In the genomic region with DNA sequence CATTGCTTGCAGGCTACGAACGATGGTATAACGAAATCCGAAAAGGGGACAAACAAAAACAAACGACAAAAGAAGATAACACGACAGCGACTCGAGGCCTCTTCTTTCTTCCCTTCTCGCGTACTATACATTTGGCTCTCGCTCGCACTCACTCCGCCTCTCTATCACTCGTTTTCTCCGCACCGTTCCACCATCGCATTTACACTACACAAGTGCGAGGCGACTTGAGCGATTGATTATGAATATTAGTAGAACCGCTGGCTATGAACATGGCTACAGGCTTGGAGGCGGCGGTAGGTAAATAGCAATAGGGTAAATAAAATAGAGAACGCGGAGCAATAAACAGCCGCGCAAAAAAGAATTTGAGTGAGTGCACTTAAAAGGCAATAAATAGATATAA, we compare ENCODE assay signal across 1 fruit fly cellular context.
TF ChIP-seq lines count a peak whose summit lies in the region.

No protein-coding gene starts in this region.

TF ChIP-seq in whole organism, embryonic, 481 proteins besides CTCF, POLR2A, EP300 and RAD21 (continued from another document and continues in another):
- TF ChIP-seq CG9437 (GFP tag; optimal IDR thresholded peaks at IDR 0.05; lab: Kevin White, UChicago) = no peak
- TF ChIP-seq CG7372 (GFP tag; IDR thresholded peaks at IDR 0.05; lab: Robert Waterston, UW) = no peak
- no peak for TF ChIP-seq CG13894 (tag; optimal IDR thresholded peaks at IDR 0.05; lab: Kevin White, UChicago)
- TF ChIP-seq Nf-YB (GFP tag; optimal IDR thresholded peaks at IDR 0.05; lab: Kevin White, UChicago) = no peak
- no peak for TF ChIP-seq phol (tag; optimal IDR thresholded peaks at IDR 0.05; lab: Kevin White, UChicago)
- TF ChIP-seq wek (GFP tag; optimal IDR thresholded peaks at IDR 0.05; lab: Kevin White, UChicago) = peak; percentile 71
- TF ChIP-seq CG17186 (GFP tag; optimal IDR thresholded peaks at IDR 0.05; lab: Kevin White, UChicago) = no peak
- TF ChIP-seq CG17328 (GFP tag; IDR thresholded peaks at IDR 0.05; lab: Robert Waterston, UW) = no peak
- TF ChIP-seq CG34422 (GFP tag; IDR thresholded peaks at IDR 0.05; lab: Robert Waterston, UW) = no peak
- TF ChIP-seq CG18262 (tag; optimal IDR thresholded peaks at IDR 0.05; lab: Kevin White, UChicago) = peak; percentile 15
- TF ChIP-seq stc (GFP tag; IDR thresholded peaks at IDR 0.05; lab: Robert Waterston, UW) = no peak
- no peak for TF ChIP-seq Dip2 (GFP tag; IDR thresholded peaks at IDR 0.05; lab: Robert Waterston, UW)
- TF ChIP-seq CG4360 (GFP tag; IDR thresholded peaks at IDR 0.05; lab: Robert Waterston, UW) = peak; percentile 58
- no peak for TF ChIP-seq dan (GFP tag; IDR thresholded peaks at IDR 0.05; lab: Robert Waterston, UW)
- TF ChIP-seq CG9932 (GFP tag; IDR thresholded peaks at IDR 0.05; lab: Robert Waterston, UW) = no peak
- peak; percentile 50 for TF ChIP-seq Hmr (GFP tag; optimal IDR thresholded peaks at IDR 0.05; lab: Kevin White, UChicago)
- TF ChIP-seq CG15479 (GFP tag; optimal IDR thresholded peaks at IDR 0.05; lab: Kevin White, UChicago) = peak; percentile 87
- peak; percentile 1 for TF ChIP-seq lilli (GFP tag; optimal IDR thresholded peaks at IDR 0.05; lab: Kevin White, UChicago)
- no peak for TF ChIP-seq inv (GFP tag; IDR thresholded peaks at IDR 0.05; lab: Robert Waterston, UW; ENCODE audit: partially characterized antibody)
- TF ChIP-seq CG13123 (GFP tag; optimal IDR thresholded peaks at IDR 0.05; lab: Kevin White, UChicago) = no peak
- TF ChIP-seq HLH3B (GFP tag; IDR thresholded peaks at IDR 0.05; lab: Robert Waterston, UW) = no peak
- 0 out of 3 replicates have a peak, but pooled peaks have one; percentile 29 for TF ChIP-seq Dbx (GFP tag; IDR thresholded peaks at IDR 0.05; lab: Robert Waterston, UW)
- no peak for TF ChIP-seq CG6854 (GFP tag; optimal IDR thresholded peaks at IDR 0.05; lab: Kevin White, UChicago)
- TF ChIP-seq CG4730 (GFP tag; IDR thresholded peaks at IDR 0.05; lab: Robert Waterston, UW) = no peak
- TF ChIP-seq seq (GFP tag; IDR thresholded peaks at IDR 0.05; lab: Robert Waterston, UW) = no peak
- TF ChIP-seq CG18476 (GFP tag; optimal IDR thresholded peaks at IDR 0.05; lab: Kevin White, UChicago) = no peak
- TF ChIP-seq hth (optimal IDR thresholded peaks at IDR 0.05; lab: Kevin White, UChicago) = no peak
- TF ChIP-seq CG17802 (tag; optimal IDR thresholded peaks at IDR 0.05; lab: Kevin White, UChicago) = no peak
- TF ChIP-seq h (optimal IDR thresholded peaks at IDR 0.05; lab: Kevin White, UChicago) = no peak
- no peak for TF ChIP-seq CG14050 (GFP tag; IDR thresholded peaks at IDR 0.05; lab: Robert Waterston, UW)
- TF ChIP-seq CG2889 (GFP tag; IDR thresholded peaks at IDR 0.05; lab: Robert Waterston, UW) = no peak
- TF ChIP-seq CG2875 (GFP tag; optimal IDR thresholded peaks at IDR 0.05; lab: Kevin White, UChicago) = peak; percentile 21
- TF ChIP-seq pita (GFP tag; optimal IDR thresholded peaks at IDR 0.05; lab: Kevin White, UChicago) = no peak
- no peak for TF ChIP-seq tup (GFP tag; optimal IDR thresholded peaks at IDR 0.05; lab: Kevin White, UChicago)
- TF ChIP-seq zfh1 (GFP tag; IDR thresholded peaks at IDR 0.05; lab: Robert Waterston, UW) = peak; percentile 32; the same call in 1 of the 3 replicates
- TF ChIP-seq CG16813 (GFP tag; IDR thresholded peaks at IDR 0.05; lab: Robert Waterston, UW; ENCODE audit: partially characterized antibody) = no peak
- TF ChIP-seq bab2 (GFP tag; optimal IDR thresholded peaks at IDR 0.05; lab: Kevin White, UChicago) = peak; percentile 59
- TF ChIP-seq onecut (GFP tag; IDR thresholded peaks at IDR 0.05; lab: Robert Waterston, UW) = peak; percentile 56; the same call in 1 of the 2 replicates
- TF ChIP-seq vnd (GFP tag; IDR thresholded peaks at IDR 0.05; lab: Robert Waterston, UW; ENCODE audit: partially characterized antibody) = no peak
- TF ChIP-seq ewg (GFP tag; optimal IDR thresholded peaks at IDR 0.05; lab: Kevin White, UChicago) = peak; percentile 5
- TF ChIP-seq ftz-f1 (GFP tag; optimal IDR thresholded peaks at IDR 0.05; lab: Kevin White, UChicago) = no peak
- no peak for TF ChIP-seq esg (GFP tag; conservative IDR thresholded peaks at IDR 0.05; lab: Robert Waterston, UW)
- TF ChIP-seq D (optimal IDR thresholded peaks at IDR 0.05; lab: Kevin White, UChicago) = no peak
- TF ChIP-seq D (GFP tag; optimal IDR thresholded peaks at IDR 0.05; lab: Kevin White, UChicago) = peak; percentile 11
- TF ChIP-seq CG17385 (GFP tag; optimal IDR thresholded peaks at IDR 0.05; lab: Kevin White, UChicago) = peak; percentile 53
- peak; percentile 15 for TF ChIP-seq Spps (tag; optimal IDR thresholded peaks at IDR 0.05; lab: Kevin White, UChicago)
- no peak for TF ChIP-seq CG10267 (tag; optimal IDR thresholded peaks at IDR 0.05; lab: Kevin White, UChicago)
- TF ChIP-seq dm (GFP tag; optimal IDR thresholded peaks at IDR 0.05; lab: Kevin White, UChicago) = no peak
- TF ChIP-seq eve (GFP tag; optimal IDR thresholded peaks at IDR 0.05; lab: Kevin White, UChicago) = no peak
- no peak for TF ChIP-seq CG11093 (GFP tag; IDR thresholded peaks at IDR 0.05; lab: Robert Waterston, UW)
- TF ChIP-seq CG6689 (GFP tag; IDR thresholded peaks at IDR 0.05; lab: Robert Waterston, UW) = no peak
- TF ChIP-seq eyg (GFP tag; optimal IDR thresholded peaks at IDR 0.05; lab: Kevin White, UChicago) = no peak
- TF ChIP-seq mam (GFP tag; optimal IDR thresholded peaks at IDR 0.05; lab: Kevin White, UChicago) = no peak
- TF ChIP-seq Oaz (GFP tag; IDR thresholded peaks at IDR 0.05; lab: Robert Waterston, UW) = no peak
- 0 out of 2 replicates have a peak, but pooled peaks have one; percentile 16 for TF ChIP-seq Xrp1 (GFP tag; IDR thresholded peaks at IDR 0.05; lab: Robert Waterston, UW)
- no peak for TF ChIP-seq CG2129 (GFP tag; IDR thresholded peaks at IDR 0.05; lab: Robert Waterston, UW; ENCODE audit: partially characterized antibody)
- peak; percentile 39 for TF ChIP-seq CG7987 (GFP tag; optimal IDR thresholded peaks at IDR 0.05; lab: Kevin White, UChicago)
- TF ChIP-seq run (tag; optimal IDR thresholded peaks at IDR 0.05; lab: Kevin White, UChicago) = no peak
- no peak for TF ChIP-seq CG8359 (GFP tag; optimal IDR thresholded peaks at IDR 0.05; lab: Kevin White, UChicago; ENCODE audit: borderline replicate concordance)
- peak; percentile 44 to 51 for TF ChIP-seq Trl (optimal IDR thresholded peaks at IDR 0.05; lab: Kevin White, UChicago)
- no peak for TF ChIP-seq Trl (GFP tag; optimal IDR thresholded peaks at IDR 0.05; lab: Kevin White, UChicago)
- no peak for TF ChIP-seq CG12155 (GFP tag; optimal IDR thresholded peaks at IDR 0.05; lab: Kevin White, UChicago)
- TF ChIP-seq CG1792 (GFP tag; optimal IDR thresholded peaks at IDR 0.05; lab: Kevin White, UChicago) = peak; percentile 38
- TF ChIP-seq CG18619 (GFP tag; optimal IDR thresholded peaks at IDR 0.05; lab: Kevin White, UChicago) = peak; percentile 13
- TF ChIP-seq CG1832 (GFP tag; optimal IDR thresholded peaks at IDR 0.05; lab: Kevin White, UChicago) = peak; percentile 76
- no peak for TF ChIP-seq CG11247 (GFP tag; IDR thresholded peaks at IDR 0.05; lab: Robert Waterston, UW)
- peak; percentile 21 for TF ChIP-seq gem (tag; optimal IDR thresholded peaks at IDR 0.05; lab: Kevin White, UChicago)
- no peak for TF ChIP-seq CG4424 (GFP tag; optimal IDR thresholded peaks at IDR 0.05; lab: Kevin White, UChicago)
- TF ChIP-seq CG13424 (tag; optimal IDR thresholded peaks at IDR 0.05; lab: Kevin White, UChicago) = peak; percentile 8
- TF ChIP-seq ssp (GFP tag; IDR thresholded peaks at IDR 0.05; lab: Robert Waterston, UW) = no peak
- TF ChIP-seq CG11398 (GFP tag; optimal IDR thresholded peaks at IDR 0.05; lab: Kevin White, UChicago) = peak; percentile 21
- no peak for TF ChIP-seq da (GFP tag; optimal IDR thresholded peaks at IDR 0.05; lab: Kevin White, UChicago)
- TF ChIP-seq Scr (GFP tag; IDR thresholded peaks at IDR 0.05; lab: Robert Waterston, UW; ENCODE audit: partially characterized antibody) = no peak
- TF ChIP-seq gfzf (GFP tag; optimal IDR thresholded peaks at IDR 0.05; lab: Kevin White, UChicago) = no peak
- TF ChIP-seq CG8924 (tag; optimal IDR thresholded peaks at IDR 0.05; lab: Kevin White, UChicago) = peak; percentile 55
- no peak for TF ChIP-seq CG6654 (GFP tag; optimal IDR thresholded peaks at IDR 0.05; lab: Kevin White, UChicago)
- no peak for TF ChIP-seq CG31224 (GFP tag; IDR thresholded peaks at IDR 0.05; lab: Robert Waterston, UW)
- no peak for TF ChIP-seq CG11504 (tag; optimal IDR thresholded peaks at IDR 0.05; lab: Kevin White, UChicago)
- TF ChIP-seq CG6254 (GFP tag; optimal IDR thresholded peaks at IDR 0.05; lab: Kevin White, UChicago) = no peak
- no peak for TF ChIP-seq CG15269 (tag; optimal IDR thresholded peaks at IDR 0.05; lab: Kevin White, UChicago)
- no peak for TF ChIP-seq Lpt (GFP tag; optimal IDR thresholded peaks at IDR 0.05; lab: Kevin White, UChicago)
- TF ChIP-seq cg (GFP tag; optimal IDR thresholded peaks at IDR 0.05; lab: Kevin White, UChicago) = peak; percentile 18
- TF ChIP-seq Optix (GFP tag; IDR thresholded peaks at IDR 0.05; lab: Robert Waterston, UW) = no peak
- no peak for TF ChIP-seq tio (GFP tag; optimal IDR thresholded peaks at IDR 0.05; lab: Kevin White, UChicago)
- no peak for TF ChIP-seq zf30C (GFP tag; optimal IDR thresholded peaks at IDR 0.05; lab: Kevin White, UChicago)
- TF ChIP-seq CG14965 (GFP tag; optimal IDR thresholded peaks at IDR 0.05; lab: Kevin White, UChicago; ENCODE audit: borderline replicate concordance) = no peak
- no peak for TF ChIP-seq Abd-B (GFP tag; optimal IDR thresholded peaks at IDR 0.05; lab: Kevin White, UChicago)
- TF ChIP-seq CG17829 (tag; optimal IDR thresholded peaks at IDR 0.05; lab: Kevin White, UChicago) = no peak
- TF ChIP-seq knrl (GFP tag; IDR thresholded peaks at IDR 0.05; lab: Robert Waterston, UW; ENCODE audit: partially characterized antibody) = no peak
- no peak for TF ChIP-seq usp (GFP tag; optimal IDR thresholded peaks at IDR 0.05; lab: Kevin White, UChicago)
- TF ChIP-seq dimm (GFP tag; IDR thresholded peaks at IDR 0.05; lab: Robert Waterston, UW) = no peak
- TF ChIP-seq pros (GFP tag; optimal IDR thresholded peaks at IDR 0.05; lab: Kevin White, UChicago) = peak; percentile 93
- no peak for TF ChIP-seq chn (GFP tag; optimal IDR thresholded peaks at IDR 0.05; lab: Kevin White, UChicago)
- TF ChIP-seq kah (GFP tag; optimal IDR thresholded peaks at IDR 0.05; lab: Kevin White, UChicago) = no peak
- TF ChIP-seq BtbVII (GFP tag; optimal IDR thresholded peaks at IDR 0.05; lab: Kevin White, UChicago) = peak; percentile 1
- no peak for TF ChIP-seq CG4328 (GFP tag; optimal IDR thresholded peaks at IDR 0.05; lab: Kevin White, UChicago)
- TF ChIP-seq Chrac-16 (GFP tag; optimal IDR thresholded peaks at IDR 0.05; lab: Kevin White, UChicago) = no peak
- TF ChIP-seq ara (GFP tag; IDR thresholded peaks at IDR 0.05; lab: Robert Waterston, UW) = no peak
- no peak for TF ChIP-seq nom (GFP tag; optimal IDR thresholded peaks at IDR 0.05; lab: Kevin White, UChicago)
- TF ChIP-seq Rx (GFP tag; IDR thresholded peaks at IDR 0.05; lab: Robert Waterston, UW) = no peak
- peak; percentile 28; the same call in 1 of the 2 replicates for TF ChIP-seq CG1024 (GFP tag; IDR thresholded peaks at IDR 0.05; lab: Robert Waterston, UW)
- TF ChIP-seq sug (tag; optimal IDR thresholded peaks at IDR 0.05; lab: Kevin White, UChicago) = no peak
- no peak for TF ChIP-seq prd (optimal IDR thresholded peaks at IDR 0.05; lab: Kevin White, UChicago)
- TF ChIP-seq prd (GFP tag; IDR thresholded peaks at IDR 0.05; lab: Robert Waterston, UW) = no peak
- TF ChIP-seq CG32767 (GFP tag; IDR thresholded peaks at IDR 0.05; lab: Robert Waterston, UW) = no peak
- no peak for TF ChIP-seq CG9609 (GFP tag; optimal IDR thresholded peaks at IDR 0.05; lab: Kevin White, UChicago)
- TF ChIP-seq CG12219 (GFP tag; optimal IDR thresholded peaks at IDR 0.05; lab: Kevin White, UChicago) = no peak
- no peak for TF ChIP-seq gro (GFP tag; optimal IDR thresholded peaks at IDR 0.05; lab: Kevin White, UChicago)
- TF ChIP-seq ems (GFP tag; optimal IDR thresholded peaks at IDR 0.05; lab: Kevin White, UChicago) = no peak
- no peak for TF ChIP-seq PHDP (tag; optimal IDR thresholded peaks at IDR 0.05; lab: Kevin White, UChicago)
- TF ChIP-seq Fer1 (GFP tag; optimal IDR thresholded peaks at IDR 0.05; lab: Kevin White, UChicago) = peak; percentile 29
- no peak for TF ChIP-seq Jarid2 (GFP tag; optimal IDR thresholded peaks at IDR 0.05; lab: Kevin White, UChicago)
- no peak for TF ChIP-seq pan (optimal IDR thresholded peaks at IDR 0.05; lab: Kevin White, UChicago)
- no peak for TF ChIP-seq pan (GFP tag; optimal IDR thresholded peaks at IDR 0.05 in 1 of 2, IDR thresholded peaks at IDR 0.05 in 1 of 2)
- peak; percentile 55 for TF ChIP-seq CG17568 (GFP tag; optimal IDR thresholded peaks at IDR 0.05; lab: Kevin White, UChicago)
- no peak for TF ChIP-seq Hey (tag; optimal IDR thresholded peaks at IDR 0.05; lab: Kevin White, UChicago)
- TF ChIP-seq corto (GFP tag; optimal IDR thresholded peaks at IDR 0.05; lab: Kevin White, UChicago) = no peak
- no peak for TF ChIP-seq sd (tag; optimal IDR thresholded peaks at IDR 0.05; lab: Kevin White, UChicago)
- no peak for TF ChIP-seq CG14710 (tag; optimal IDR thresholded peaks at IDR 0.05; lab: Kevin White, UChicago)
- peak; percentile 42 for TF ChIP-seq salm (tag; optimal IDR thresholded peaks at IDR 0.05; lab: Kevin White, UChicago)
- TF ChIP-seq mirr (GFP tag; optimal IDR thresholded peaks at IDR 0.05; lab: Kevin White, UChicago) = peak; percentile 34
- TF ChIP-seq ken (GFP tag; IDR thresholded peaks at IDR 0.05; lab: Robert Waterston, UW) = no peak
- peak; percentile 55 for TF ChIP-seq CG15601 (tag; optimal IDR thresholded peaks at IDR 0.05; lab: Kevin White, UChicago)
- TF ChIP-seq ATbp (GFP tag; optimal IDR thresholded peaks at IDR 0.05; lab: Kevin White, UChicago) = peak; percentile 76
- no peak for TF ChIP-seq CG31365 (tag; optimal IDR thresholded peaks at IDR 0.05; lab: Kevin White, UChicago)
- no peak for TF ChIP-seq ERR (GFP tag; optimal IDR thresholded peaks at IDR 0.05; lab: Kevin White, UChicago)
- TF ChIP-seq CG32772 (GFP tag; IDR thresholded peaks at IDR 0.05; lab: Robert Waterston, UW) = no peak
- TF ChIP-seq bsh (GFP tag; optimal IDR thresholded peaks at IDR 0.05; lab: Kevin White, UChicago) = peak; percentile 44 to 45
- TF ChIP-seq nerfin-1 (tag; optimal IDR thresholded peaks at IDR 0.05; lab: Kevin White, UChicago) = no peak
- TF ChIP-seq Elba2 (GFP tag; optimal IDR thresholded peaks at IDR 0.05; lab: Kevin White, UChicago) = no peak
- no peak for TF ChIP-seq az2 (GFP tag; optimal IDR thresholded peaks at IDR 0.05; lab: Kevin White, UChicago)
- no peak for TF ChIP-seq CG11696 (GFP tag; IDR thresholded peaks at IDR 0.05; lab: Robert Waterston, UW)
- TF ChIP-seq NC2β (GFP tag; optimal IDR thresholded peaks at IDR 0.05; lab: Kevin White, UChicago) = no peak
